Worm (Caenorhabditis elegans) whole organism, young adult: ENCODE data around the gene ndx-2.

ENCODE experiments used
- D2030.7 ChIP-seq: fragments of 200-800 bp; sonication (Bioruptor generic); IDR thresholded peaks from 2 replicates; pipeline ENCODE4 v1.3.6; 2022; ENCODE audit warnings: missing genetic modification reagents, missing genetic modification characterization, missing compliant biosample characterization
- F22D6.2 ChIP-seq: sonication (generic microtip); optimal IDR thresholded peaks from 2 replicates; lab custom pipeline; 2016; ENCODE audit warnings: mild to moderate bottlenecking, missing genetic modification characterization, missing compliant biosample characterization
- F33H1.4 ChIP-seq: fragments of 200-800 bp; sonication (Bioruptor generic); IDR thresholded peaks from 2 replicates; pipeline ENCODE4 v1.3.6; 2022; ENCODE audit warnings: missing genetic modification reagents, missing genetic modification characterization, missing compliant biosample characterization
- F52B5.7 ChIP-seq: sonication (generic microtip); optimal IDR thresholded peaks from 2 replicates; lab custom pipeline; 2016; ENCODE audit warnings: mild to moderate bottlenecking, missing genetic modification characterization, missing compliant biosample characterization
- F55B11.4 ChIP-seq: sonication (generic microtip); optimal IDR thresholded peaks from 2 replicates; lab custom pipeline; 2016; ENCODE audit warnings: missing compliant biosample characterization, missing genetic modification characterization, borderline replicate concordance; ENCODE audit not compliant: insufficient read depth
- Y56A3A.18 ChIP-seq: fragments of 200-800 bp; sonication (Bioruptor generic); IDR thresholded peaks from 2 replicates; pipeline ENCODE4 v1.3.6; 2022; ENCODE audit warnings: missing genetic modification reagents, missing genetic modification characterization, missing compliant biosample characterization
- Y67H2A.10 ChIP-seq: fragments of 200-800 bp; sonication (Bioruptor generic); conservative IDR thresholded peaks from 2 replicates; pipeline ENCODE4 v1.3.6; 2022; ENCODE audit warnings: missing genetic modification reagents, missing genetic modification characterization, missing compliant biosample characterization
- Y95B8A.8 ChIP-seq: fragments of 200-800 bp; sonication (Bioruptor generic); IDR thresholded peaks from 2 replicates; pipeline ENCODE4 v1.3.6; 2022; ENCODE audit warnings: missing genetic modification reagents, missing genetic modification characterization, missing compliant biosample characterization
- ZK185.1 ChIP-seq: sonication (generic microtip); optimal IDR thresholded peaks from 2 replicates; lab custom pipeline; 2016; ENCODE audit warnings: mild to moderate bottlenecking, missing genetic modification characterization, missing compliant biosample characterization; ENCODE audit not compliant: poor library complexity, severe bottlenecking
- akir-1 ChIP-seq: fragments of 200-800 bp; sonication (Bioruptor generic); optimal IDR thresholded peaks from 2 replicates; lab custom pipeline; 2018; ENCODE audit warnings: mild to moderate bottlenecking, missing genetic modification characterization, moderate library complexity, missing compliant biosample characterization
- aptf-2 ChIP-seq: fragments of 200-800 bp; sonication (Bioruptor generic); conservative IDR thresholded peaks from 2 replicates; pipeline ENCODE4 v1.3.6; 2022; ENCODE audit warnings: missing genetic modification reagents, missing genetic modification characterization, missing compliant biosample characterization
- athp-1 ChIP-seq: sonication (generic microtip); optimal IDR thresholded peaks from 2 replicates; lab custom pipeline; 2017; ENCODE audit warnings: mild to moderate bottlenecking, missing genetic modification characterization, missing compliant biosample characterization
- attf-5 ChIP-seq: fragments of 200-800 bp; sonication (Bioruptor generic); optimal IDR thresholded peaks from 2 replicates; lab custom pipeline; 2018; ENCODE audit warnings: mild to moderate bottlenecking, missing genetic modification characterization, missing compliant biosample characterization
- cebp-2 ChIP-seq: fragments of 200-800 bp; sonication (Bioruptor generic); IDR thresholded peaks from 2 replicates; pipeline ENCODE4 v1.3.6; 2022; ENCODE audit warnings: missing genetic modification characterization, missing compliant biosample characterization
- ceh-100 ChIP-seq: fragments of 200-800 bp; sonication (Bioruptor generic); IDR thresholded peaks from 2 replicates; pipeline ENCODE4 v1.3.6; 2022; ENCODE audit warnings: missing genetic modification reagents, missing genetic modification characterization, missing compliant biosample characterization
- ceh-27 ChIP-seq: fragments of 200-800 bp; sonication (Bioruptor generic); optimal IDR thresholded peaks from 2 replicates; lab custom pipeline; 2018; ENCODE audit warnings: mild to moderate bottlenecking, missing genetic modification characterization, moderate library complexity, missing compliant biosample characterization
- ceh-40 ChIP-seq: fragments of 200-800 bp; sonication (Bioruptor generic); IDR thresholded peaks from 2 replicates; pipeline ENCODE4 v1.3.6; 2022; ENCODE audit warnings: missing genetic modification characterization, missing compliant biosample characterization
- ceh-79 ChIP-seq: sonication (generic microtip); optimal IDR thresholded peaks from 2 replicates; lab custom pipeline; 2017; ENCODE audit warnings: mild to moderate bottlenecking, missing genetic modification characterization, missing compliant biosample characterization
- dox-1 ChIP-seq: fragments of 200-800 bp; sonication (Bioruptor generic); IDR thresholded peaks from 2 replicates; pipeline ENCODE4 v1.3.6; 2022; ENCODE audit warnings: missing genetic modification reagents, missing genetic modification characterization, missing compliant biosample characterization
- dpff-1 ChIP-seq: sonication (generic microtip); optimal IDR thresholded peaks from 2 replicates; lab custom pipeline; 2017; ENCODE audit warnings: mild to moderate bottlenecking, missing genetic modification characterization, missing compliant biosample characterization
- egl-18 ChIP-seq: fragments of 200-800 bp; sonication (Bioruptor generic); IDR thresholded peaks from 2 replicates; pipeline ENCODE4 v1.3.6; 2022; ENCODE audit warnings: missing genetic modification reagents, missing genetic modification characterization, missing compliant biosample characterization
- egl-44 ChIP-seq: fragments of 200-800 bp; sonication (Bioruptor generic); IDR thresholded peaks from 2 replicates; pipeline ENCODE4 v1.3.6; 2022; ENCODE audit warnings: missing genetic modification reagents, missing genetic modification characterization, missing compliant biosample characterization
- ekl-4 ChIP-seq: fragments of 200-800 bp; sonication (Bioruptor generic); IDR thresholded peaks from 2 replicates; pipeline ENCODE4 v1.3.6; 2022; ENCODE audit warnings: missing genetic modification reagents, missing genetic modification characterization, missing compliant biosample characterization
- fkh-3 ChIP-seq: sonication (generic microtip); optimal IDR thresholded peaks from 2 replicates; lab custom pipeline; 2016; ENCODE audit warnings: mild to moderate bottlenecking, missing genetic modification characterization, missing compliant biosample characterization
- him-1 ChIP-seq: sonication (generic microtip); optimal IDR thresholded peaks from 2 replicates; lab custom pipeline; 2016; ENCODE audit warnings: missing genotype, missing genetic modification reagents, missing genetic modification characterization, missing compliant biosample characterization
- hmg-1.2 ChIP-seq: fragments of 200-800 bp; sonication (Bioruptor generic); IDR thresholded peaks from 2 replicates; pipeline ENCODE4 v1.3.6; 2022; ENCODE audit warnings: missing genetic modification reagents, missing genetic modification characterization, missing compliant biosample characterization
- hsf-1 ChIP-seq: fragments of 200-800 bp; sonication (Bioruptor generic); IDR thresholded peaks from 2 replicates; pipeline ENCODE4 v1.3.6; 2022; ENCODE audit warnings: missing genetic modification reagents, missing genetic modification characterization, missing compliant biosample characterization
- lag-1 ChIP-seq: fragments of 200-800 bp; sonication (Bioruptor generic); IDR thresholded peaks from 2 replicates; pipeline ENCODE4 v1.3.6; 2022; ENCODE audit warnings: missing genetic modification reagents, missing genetic modification characterization, missing compliant biosample characterization
- let-526 ChIP-seq: fragments of 200-800 bp; sonication (Bioruptor generic); IDR thresholded peaks from 2 replicates; pipeline ENCODE4 v1.3.6; 2022; ENCODE audit warnings: missing genetic modification reagents, missing genetic modification characterization, missing compliant biosample characterization
- let-607 ChIP-seq, 2 experiments: fragments of 200-800 bp in 1 of 2; sonication (Bioruptor generic) in 1 of 2; sonication (generic microtip) in 1 of 2; optimal IDR thresholded peaks; 2 replicates each; lab custom pipeline; 2016 to 2018; ENCODE audit warnings: mild to moderate bottlenecking in 2 of 2, missing compliant biosample characterization in 2 of 2, missing genetic modification characterization in 2 of 2, moderate library complexity in 2 of 2, missing genotype in 1 of 2
- lin-26 ChIP-seq: fragments of 200-800 bp; sonication (Bioruptor generic); IDR thresholded peaks from 2 replicates; pipeline ENCODE4 v1.3.6; 2022; ENCODE audit warnings: missing genetic modification reagents, missing genetic modification characterization, missing compliant biosample characterization
- lin-35 ChIP-seq, 3 experiments: fragments of 150-350 bp in 2 of 3; sonication (generic microtip) in 1 of 3; optimal IDR thresholded peaks; 2 replicates each; lab custom pipeline; 2014 to 2018; ENCODE audit warnings: missing biosample characterization in 3 of 3, missing genetic modification characterization in 3 of 3, missing genetic modification reagents in 3 of 3
- lsl-1 ChIP-seq: fragments of 200-800 bp; sonication (Bioruptor generic); optimal IDR thresholded peaks from 2 replicates; lab custom pipeline; 2018; ENCODE audit warnings: mild to moderate bottlenecking, missing genetic modification characterization, moderate library complexity, missing compliant biosample characterization
- madf-10 ChIP-seq: sonication (generic microtip); optimal IDR thresholded peaks from 2 replicates; lab custom pipeline; 2016; ENCODE audit warnings: mild to moderate bottlenecking, missing genetic modification characterization, missing compliant biosample characterization
- mcd-1 ChIP-seq: fragments of 200-800 bp; sonication (Bioruptor generic); IDR thresholded peaks from 2 replicates; pipeline ENCODE4 v1.3.6; 2022; ENCODE audit warnings: missing genetic modification reagents, missing genetic modification characterization, missing compliant biosample characterization
- mel-28 ChIP-seq: sonication (generic microtip); optimal IDR thresholded peaks from 2 replicates; lab custom pipeline; 2016; ENCODE audit warnings: borderline replicate concordance, mild to moderate bottlenecking, missing genetic modification characterization, missing compliant biosample characterization
- nfya-2 ChIP-seq: fragments of 200-800 bp; sonication (Bioruptor generic); IDR thresholded peaks from 2 replicates; pipeline ENCODE4 v1.3.6; 2022; ENCODE audit warnings: missing genetic modification reagents, missing genetic modification characterization, missing compliant biosample characterization
- nfyb-1 ChIP-seq: fragments of 200-800 bp; sonication (Bioruptor generic); IDR thresholded peaks from 2 replicates; pipeline ENCODE4 v1.3.6; 2022; ENCODE audit warnings: missing genetic modification reagents, missing genetic modification characterization, missing compliant biosample characterization
- nhr-120 ChIP-seq: fragments of 200-800 bp; sonication (Bioruptor generic); IDR thresholded peaks from 2 replicates; pipeline ENCODE4 v1.3.6; 2022; ENCODE audit warnings: missing genetic modification characterization, missing compliant biosample characterization
- rcor-1 ChIP-seq: fragments of 200-800 bp; sonication (Bioruptor generic); IDR thresholded peaks from 2 replicates; pipeline ENCODE4 v1.3.6; 2022; ENCODE audit warnings: missing genetic modification reagents, missing genetic modification characterization, missing compliant biosample characterization
- rec-8 ChIP-seq, 2 experiments: sonication (generic microtip); optimal IDR thresholded peaks; 2 replicates each; lab custom pipeline; 2016; ENCODE audit warnings: mild to moderate bottlenecking in 2 of 2, missing genetic modification characterization in 2 of 2, missing genetic modification reagents in 2 of 2, missing genotype in 2 of 2, missing biosample characterization in 1 of 2, missing compliant biosample characterization in 1 of 2, moderate library complexity in 1 of 2
- repo-1 ChIP-seq: sonication (generic microtip); optimal IDR thresholded peaks from 2 replicates; lab custom pipeline; 2017; ENCODE audit warnings: mild to moderate bottlenecking, missing genetic modification characterization, missing compliant biosample characterization
- rpc-1 ChIP-seq, 2 experiments: fragments of 150-350 bp in 1 of 2; sonication (generic microtip) in 1 of 2; optimal IDR thresholded peaks; 2 replicates each; lab custom pipeline; 2014 to 2018; ENCODE audit warnings: missing biosample characterization in 1 of 2, missing genetic modification characterization in 1 of 2, missing genetic modification reagents in 1 of 2, missing genotype in 1 of 2
- snpc-1.1 ChIP-seq: sonication (generic microtip); optimal IDR thresholded peaks from 2 replicates; lab custom pipeline; 2017; ENCODE audit warnings: missing genetic modification characterization, mild to moderate bottlenecking, missing compliant biosample characterization, antibody characterized with exemption, moderate library complexity, missing genotype, missing genetic modification reagents; ENCODE audit not compliant: insufficient read depth
- somi-1 ChIP-seq: fragments of 200-800 bp; sonication (Bioruptor generic); optimal IDR thresholded peaks from 2 replicates; lab custom pipeline; 2018; ENCODE audit warnings: mild to moderate bottlenecking, missing genetic modification characterization, missing compliant biosample characterization
- tbp1 ChIP-seq: fragments of 200-800 bp; sonication (Bioruptor generic); optimal IDR thresholded peaks from 2 replicates; lab custom pipeline; 2018; ENCODE audit warnings: mild to moderate bottlenecking, missing genetic modification characterization, missing compliant biosample characterization
- tlf-1 ChIP-seq: fragments of 200-800 bp; sonication (Bioruptor generic); optimal IDR thresholded peaks from 2 replicates; lab custom pipeline; 2018; ENCODE audit warnings: mild to moderate bottlenecking, missing genetic modification characterization, missing compliant biosample characterization
- ztf-26 ChIP-seq: sonication (generic microtip); optimal IDR thresholded peaks from 2 replicates; lab custom pipeline; 2017; ENCODE audit warnings: missing genetic modification characterization, missing compliant biosample characterization

The ndx-2 gene

DNA sequence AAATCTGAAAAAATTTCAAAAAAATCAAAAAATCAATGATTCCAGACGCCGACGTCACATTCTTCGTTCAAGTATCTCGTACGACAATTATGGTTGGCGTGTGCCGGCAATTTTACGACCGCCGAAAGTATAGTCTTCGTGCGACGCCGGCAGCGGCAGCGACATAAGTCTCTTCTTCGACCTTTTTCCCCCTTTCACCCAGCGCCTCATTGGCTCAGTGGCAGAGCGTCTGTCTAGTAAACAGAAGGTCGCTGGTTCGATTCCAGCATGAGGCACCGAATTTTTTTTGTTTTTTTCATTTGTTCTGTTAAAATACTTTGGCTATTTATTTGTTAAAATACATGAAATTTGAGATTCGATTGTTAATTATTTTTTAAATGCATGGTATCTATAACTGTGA lies 9.0 kb upstream of the ndx-2 start:
- TF ChIP-seq lin-26 (GFP tag; lab: Robert Waterston, UW), result peak; percentile 84
- peak; percentile 53 for TF ChIP-seq snpc-1.1 (tag; lab: Kevin White, UChicago)
- TF ChIP-seq rec-8 (tag; optimal IDR thresholded peaks at IDR 0.05; lab: Kevin White, UChicago), result peak; percentile 6 to 37
- no peak for TF ChIP-seq F33H1.4
- TF ChIP-seq D2030.7 (GFP tag; lab: Robert Waterston, UW), result peak; percentile 81
- peak; percentile 76 for TF ChIP-seq rcor-1 (GFP tag; lab: Robert Waterston, UW)
- no peak for TF ChIP-seq let-526 (GFP tag; lab: Robert Waterston, UW)
- no peak for TF ChIP-seq somi-1 (GFP tag; lab: Kevin White, UChicago)
- TF ChIP-seq egl-44, result 0 out of 2 replicates have a peak, but pooled peaks have one; percentile 68
- peak; percentile 72; the same call in 1 of the 2 replicates for TF ChIP-seq Y95B8A.8 (GFP tag; lab: Robert Waterston, UW)
- peak; percentile 67 for TF ChIP-seq hmg-1.2
- peak; percentile 34 for TF ChIP-seq athp-1
- TF ChIP-seq ceh-27 (GFP tag; lab: Kevin White, UChicago), result peak; percentile 62
- peak; percentile 29; the same call in 1 of the 2 replicates for TF ChIP-seq ceh-40
- TF ChIP-seq Y67H2A.10, result no peak
- TF ChIP-seq ztf-26 (tag; lab: Kevin White, UChicago), result peak; percentile 7
- no peak for TF ChIP-seq mel-28 (tag; lab: Kevin White, UChicago)
- TF ChIP-seq rpc-1 (optimal IDR thresholded peaks at IDR 0.05; lab: Kevin White, UChicago), result peak; percentile 72
- peak; percentile 80 for TF ChIP-seq rpc-1 (tag; optimal IDR thresholded peaks at IDR 0.05; lab: Kevin White, UChicago)
- TF ChIP-seq ZK185.1 (tag; lab: Kevin White, UChicago), result no peak
- TF ChIP-seq lsl-1, result peak; percentile 47
- TF ChIP-seq hsf-1 (GFP tag; lab: Robert Waterston, UW), result no peak
- no peak for TF ChIP-seq cebp-2 (GFP tag; lab: Robert Waterston, UW)
- no peak for TF ChIP-seq nfya-2 (GFP tag; lab: Robert Waterston, UW)
- TF ChIP-seq F55B11.4 (tag; lab: Kevin White, UChicago), result no peak
- 0 out of 2 replicates have a peak, but pooled peaks have one; percentile 50 for TF ChIP-seq Y56A3A.18 (GFP tag; lab: Robert Waterston, UW)
- peak; percentile 3 for TF ChIP-seq repo-1
- TF ChIP-seq madf-10 (tag; lab: Kevin White, UChicago), result peak; percentile 16
- peak; percentile 70; the same call in 1 of the 2 replicates for TF ChIP-seq ekl-4 (GFP tag; lab: Robert Waterston, UW)
- peak; percentile 67 for TF ChIP-seq attf-5 (GFP tag; lab: Kevin White, UChicago)
- TF ChIP-seq tlf-1, result peak; percentile 23
- peak; percentile 85 for TF ChIP-seq mcd-1 (GFP tag; lab: Robert Waterston, UW)
- TF ChIP-seq fkh-3 (tag; lab: Kevin White, UChicago), result no peak
- TF ChIP-seq F22D6.2 (tag; lab: Kevin White, UChicago), result no peak
- no peak for TF ChIP-seq ceh-79 (tag; lab: Kevin White, UChicago)
- peak; percentile 94 for TF ChIP-seq tbp1 (GFP tag; lab: Kevin White, UChicago)
- no peak for TF ChIP-seq let-607 (tag; optimal IDR thresholded peaks at IDR 0.05; lab: Kevin White, UChicago)
- TF ChIP-seq nhr-120 (GFP tag; lab: Robert Waterston, UW), result no peak
- 0 out of 2 replicates have a peak, but pooled peaks have one; percentile 34 for TF ChIP-seq egl-18 (GFP tag; lab: Robert Waterston, UW)
- TF ChIP-seq akir-1, result no peak
- TF ChIP-seq dox-1 (GFP tag; lab: Robert Waterston, UW), result peak; percentile 60
- no peak for TF ChIP-seq F52B5.7 (tag; lab: Kevin White, UChicago)
- peak; percentile 74 for TF ChIP-seq ceh-100 (GFP tag; lab: Robert Waterston, UW)
- peak in 1 of 3 experiments; percentile 4 for TF ChIP-seq lin-35 (GFP tag; optimal IDR thresholded peaks at IDR 0.05; lab: Kevin White, UChicago)
- peak; percentile 71 for TF ChIP-seq nfyb-1 (GFP tag; lab: Robert Waterston, UW)
- no peak for TF ChIP-seq dpff-1
- TF ChIP-seq lag-1, result no peak
- TF ChIP-seq him-1 (tag; lab: Kevin White, UChicago), result peak; percentile 5
- no peak for TF ChIP-seq aptf-2 (GFP tag; lab: Robert Waterston, UW)
